Worm (Caenorhabditis elegans) whole organism, L1 larva: ENCODE data around the gene Y39G8B.2.
A peak's percentile ranks its signal among the peaks of the same experiment; 100 is the strongest.

Source experiments
- C04F5.9 ChIP-seq: sonication (generic microtip); optimal IDR thresholded peaks from 2 replicates; lab custom pipeline; 2016; ENCODE audit warnings: missing genetic modification characterization, missing compliant biosample characterization
- C34B4.2 ChIP-seq: sonication (generic microtip); optimal IDR thresholded peaks from 2 replicates; lab custom pipeline; 2017; ENCODE audit warnings: mild to moderate bottlenecking, missing genetic modification characterization, missing compliant biosample characterization
- aha-1 ChIP-seq: fragments of 150-350 bp; optimal IDR thresholded peaks from 2 replicates; lab custom pipeline; 2014; ENCODE audit warnings: missing biosample characterization, missing genetic modification characterization
- blmp-1 ChIP-seq: fragments of 150-350 bp; optimal IDR thresholded peaks from 2 replicates; lab custom pipeline; 2014; ENCODE audit warnings: missing biosample characterization, missing genetic modification characterization
- ceh-82 ChIP-seq, 3 experiments: fragments of 150-350 bp in 1 of 3; sonication (generic microtip) in 2 of 3; optimal IDR thresholded peaks; 2 replicates each; lab custom pipeline; 2014 to 2017; ENCODE audit warnings: missing biosample characterization in 3 of 3, missing genetic modification characterization in 3 of 3
- ceh-88 ChIP-seq: fragments of 200-800 bp; sonication (Bioruptor generic); IDR thresholded peaks from 2 replicates; pipeline ENCODE4 v1.3.6; 2022; ENCODE audit warnings: missing genetic modification characterization, missing compliant biosample characterization
- ces-1 ChIP-seq: fragments of 150-350 bp; optimal IDR thresholded peaks from 2 replicates; lab custom pipeline; 2014; ENCODE audit warnings: missing biosample characterization, missing genetic modification reagents, missing genetic modification characterization
- dpl-1 ChIP-seq, 3 experiments: fragments of 150-350 bp in 2 of 3; sonication (generic microtip) in 1 of 3; optimal IDR thresholded peaks; 2 replicates each; lab custom pipeline; 2014 to 2017; ENCODE audit warnings: missing biosample characterization in 3 of 3, missing genetic modification characterization in 3 of 3, missing genetic modification reagents in 3 of 3
- dsc-1 ChIP-seq: sonication (generic microtip); optimal IDR thresholded peaks from 2 replicates; lab custom pipeline; 2016; ENCODE audit warnings: mild to moderate bottlenecking, missing genetic modification characterization, missing compliant biosample characterization
- egl-13 ChIP-seq: sonication (generic microtip); optimal IDR thresholded peaks from 2 replicates; lab custom pipeline; 2016; ENCODE audit warnings: missing genotype, missing genetic modification reagents, missing genetic modification characterization, missing compliant biosample characterization
- elt-2 ChIP-seq: sonication (generic microtip); optimal IDR thresholded peaks from 2 replicates; lab custom pipeline; 2016; ENCODE audit warnings: missing genetic modification characterization, mild to moderate bottlenecking, inconsistent platforms, missing compliant biosample characterization, missing genetic modification reagents
- fkh-4 ChIP-seq: sonication (generic microtip); optimal IDR thresholded peaks from 2 replicates; lab custom pipeline; 2016; ENCODE audit warnings: missing compliant biosample characterization, missing genetic modification characterization, borderline replicate concordance
- grh-1 ChIP-seq: fragments of 200-800 bp; sonication (Bioruptor generic); IDR thresholded peaks from 2 replicates; pipeline ENCODE4 v1.3.6; 2022; ENCODE audit warnings: missing genetic modification reagents, missing genetic modification characterization, missing compliant biosample characterization
- hpl-2 ChIP-seq: fragments of 150-350 bp; optimal IDR thresholded peaks from 2 replicates; lab custom pipeline; 2014; ENCODE audit warnings: missing biosample characterization, missing genetic modification reagents, missing genetic modification characterization
- irx-1 ChIP-seq: sonication (generic microtip); optimal IDR thresholded peaks from 2 replicates; lab custom pipeline; 2016; ENCODE audit warnings: missing genetic modification characterization, missing compliant biosample characterization
- lin-13 ChIP-seq: fragments of 150-350 bp; optimal IDR thresholded peaks from 2 replicates; lab custom pipeline; 2014; ENCODE audit warnings: missing biosample characterization, missing genetic modification reagents, missing genetic modification characterization
- lin-14 ChIP-seq: fragments of 200-800 bp; sonication (Bioruptor generic); optimal IDR thresholded peaks from 2 replicates; lab custom pipeline; 2018; ENCODE audit warnings: mild to moderate bottlenecking, missing genetic modification characterization, moderate library complexity, missing compliant biosample characterization
- mef-2 ChIP-seq: fragments of 150-350 bp; optimal IDR thresholded peaks from 2 replicates; lab custom pipeline; 2014; ENCODE audit warnings: missing biosample characterization, missing genetic modification characterization
- nhr-12 ChIP-seq: sonication (generic microtip); optimal IDR thresholded peaks from 2 replicates; lab custom pipeline; 2017; ENCODE audit warnings: missing biosample characterization, missing genetic modification characterization
- nhr-20 ChIP-seq: sonication (generic microtip); optimal IDR thresholded peaks from 2 replicates; lab custom pipeline; 2016; ENCODE audit warnings: mild to moderate bottlenecking, missing genetic modification characterization, missing compliant biosample characterization
- nhr-47 ChIP-seq: sonication (generic microtip); optimal IDR thresholded peaks from 2 replicates; lab custom pipeline; 2016; ENCODE audit warnings: mild to moderate bottlenecking, missing genetic modification characterization, moderate library complexity, missing compliant biosample characterization
- nhr-71 ChIP-seq: sonication (generic microtip); optimal IDR thresholded peaks from 2 replicates; lab custom pipeline; 2016; ENCODE audit warnings: mild to moderate bottlenecking, missing genetic modification characterization, moderate library complexity, missing compliant biosample characterization
- nhr-76 ChIP-seq: sonication (generic microtip); optimal IDR thresholded peaks from 2 replicates; lab custom pipeline; 2017; ENCODE audit warnings: missing biosample characterization, missing genetic modification characterization
- nhr-84 ChIP-seq: sonication (generic microtip); optimal IDR thresholded peaks from 2 replicates; lab custom pipeline; 2017; ENCODE audit warnings: missing biosample characterization, missing genetic modification characterization
- pax-3 ChIP-seq: fragments of 200-800 bp; sonication (Bioruptor generic); optimal IDR thresholded peaks from 2 replicates; lab custom pipeline; 2018; ENCODE audit warnings: mild to moderate bottlenecking, missing genetic modification characterization, moderate library complexity, missing compliant biosample characterization
- sox-4 ChIP-seq: sonication (generic microtip); optimal IDR thresholded peaks from 2 replicates; lab custom pipeline; 2016; ENCODE audit warnings: missing genetic modification characterization, missing compliant biosample characterization
- tbx-2 ChIP-seq: sonication (generic microtip); optimal IDR thresholded peaks from 2 replicates; lab custom pipeline; 2016; ENCODE audit warnings: missing genetic modification characterization, missing compliant biosample characterization
- tlp-1 ChIP-seq: fragments of 150-350 bp; optimal IDR thresholded peaks from 2 replicates; lab custom pipeline; 2014; ENCODE audit warnings: missing biosample characterization, missing genetic modification characterization
- unc-130 ChIP-seq: fragments of 150-350 bp; optimal IDR thresholded peaks from 2 replicates; lab custom pipeline; 2017; ENCODE audit warnings: missing biosample characterization, missing genetic modification characterization, inconsistent platforms
- unc-30 ChIP-seq: sonication (generic microtip); optimal IDR thresholded peaks from 2 replicates; lab custom pipeline; 2017; ENCODE audit warnings: missing biosample characterization, missing genetic modification characterization
- zip-4 ChIP-seq: fragments of 200-800 bp; sonication (Bioruptor generic); optimal IDR thresholded peaks from 2 replicates; lab custom pipeline; 2018; ENCODE audit warnings: mild to moderate bottlenecking, missing genetic modification characterization, moderate library complexity, missing compliant biosample characterization
- ztf-4 ChIP-seq: fragments of 150-350 bp; optimal IDR thresholded peaks from 2 replicates; lab custom pipeline; 2014; ENCODE audit warnings: missing biosample characterization, missing genetic modification characterization

Y39G8B.2 gene

DNA sequence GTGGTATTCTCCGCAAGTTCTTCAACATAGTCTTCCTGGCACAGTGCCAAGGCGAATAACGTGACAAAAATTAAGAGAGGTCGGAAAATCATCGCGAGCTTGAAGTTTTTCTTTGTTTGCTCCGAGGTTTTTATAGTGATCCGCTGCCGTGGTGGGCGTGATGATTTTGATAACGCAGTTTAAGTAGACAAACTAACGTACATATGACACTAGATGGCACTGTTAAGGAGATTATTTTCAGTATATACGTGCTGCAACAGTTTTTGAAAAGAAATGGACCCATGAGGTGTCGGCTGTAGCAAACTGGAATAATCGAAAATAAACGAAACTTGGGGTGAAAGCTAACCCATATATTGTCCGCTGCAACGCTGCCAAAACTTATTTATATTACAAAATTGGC, 26.2 kb upstream of the Y39G8B.2 start, which contains the start of gene F01D5.5:
F01D5.5 (minus strand) TSS at position 101 of the 400 bp plus-strand sequence.
- TF ChIP-seq elt-2 (tag; lab: Kevin White, UChicago): peak; percentile 55
- TF ChIP-seq ztf-4 (tag; lab: Kevin White, UChicago): no peak

DNA sequence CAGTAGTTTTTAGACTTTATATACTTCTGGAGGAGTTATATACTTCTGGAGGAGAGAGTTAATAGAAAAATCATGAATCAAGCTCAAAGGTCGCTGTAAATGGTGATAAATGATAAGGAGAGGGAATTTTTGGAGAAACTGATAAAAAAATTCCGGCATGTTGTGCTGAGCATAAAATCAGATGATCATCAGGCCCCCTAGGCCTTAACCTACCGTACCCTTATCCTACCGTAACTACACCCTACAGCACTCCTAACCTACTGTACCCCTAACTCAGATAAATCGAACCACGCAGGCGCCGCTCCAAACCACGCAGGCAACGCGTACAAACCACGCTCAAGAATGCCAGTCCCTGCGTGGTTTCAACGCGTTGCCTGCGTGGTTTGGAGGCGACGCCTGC, 24.0 kb upstream of the Y39G8B.2 start, which contains the start of gene F01D5.3:
F01D5.3 (minus strand) TSS at position 101 of the 400 bp plus-strand sequence.
- TF ChIP-seq elt-2 (tag; lab: Kevin White, UChicago): peak; percentile 21

DNA sequence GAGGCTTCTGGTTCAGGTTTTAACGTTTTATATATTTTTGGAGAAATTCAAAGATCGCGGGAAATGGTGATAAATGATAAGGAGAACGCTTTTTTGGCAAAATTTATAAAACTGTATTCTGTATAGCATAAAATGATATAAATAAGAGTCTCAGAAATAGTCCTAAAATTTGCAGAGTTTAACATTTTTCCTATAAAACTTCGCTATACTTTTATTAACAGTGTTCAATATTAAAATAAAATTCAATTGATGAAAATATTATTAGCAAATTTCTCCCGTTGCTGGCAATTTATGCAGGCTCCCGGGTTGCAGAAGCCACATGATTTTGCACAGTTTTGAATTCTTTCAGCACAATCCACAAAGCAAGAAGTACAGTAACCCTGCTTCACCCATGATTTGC, 22.9 kb upstream of the Y39G8B.2 start, which contains the start of gene F01D5.2:
F01D5.2 (minus strand) TSS at position 101 of the 400 bp plus-strand sequence.
- TF ChIP-seq dpl-1 (GFP tag; optimal IDR thresholded peaks at IDR 0.05; lab: Kevin White, UChicago): no peak
- no peak for TF ChIP-seq C34B4.2 (tag; lab: Kevin White, UChicago)
- no peak for TF ChIP-seq nhr-20 (tag; lab: Kevin White, UChicago)
- TF ChIP-seq zip-4: no peak
- TF ChIP-seq blmp-1 (tag; lab: Kevin White, UChicago): no peak
- TF ChIP-seq ceh-88 (GFP tag; lab: Robert Waterston, UW): no peak
- no peak for TF ChIP-seq fkh-4 (tag; lab: Kevin White, UChicago)
- TF ChIP-seq unc-130 (tag; lab: Kevin White, UChicago): no peak
- no peak for TF ChIP-seq unc-30 (tag; lab: Kevin White, UChicago)
- no peak for TF ChIP-seq ceh-82 (tag; optimal IDR thresholded peaks at IDR 0.05; lab: Kevin White, UChicago)
- no peak for TF ChIP-seq tbx-2 (tag; lab: Kevin White, UChicago)
- TF ChIP-seq nhr-12 (tag; lab: Kevin White, UChicago): no peak
- no peak for TF ChIP-seq tlp-1 (tag; lab: Kevin White, UChicago)
- TF ChIP-seq hpl-2: no peak

DNA sequence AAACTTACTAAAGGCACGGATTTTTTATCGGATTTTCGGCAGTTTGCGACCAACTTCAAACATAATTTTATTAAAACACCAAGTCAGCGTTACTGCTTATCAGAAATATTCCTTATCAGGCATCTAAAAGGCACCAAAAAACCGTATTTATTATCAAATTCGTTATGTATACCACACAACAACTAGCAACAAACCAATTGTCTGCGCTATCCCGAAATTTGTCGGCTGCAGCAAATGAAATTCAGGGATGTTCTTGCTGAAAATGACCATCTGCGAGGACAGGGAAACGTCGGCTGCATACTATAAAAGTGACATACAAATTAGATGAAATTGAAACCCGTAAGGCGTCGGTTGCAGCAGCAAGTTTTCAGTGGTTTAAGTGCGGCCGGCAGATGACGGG, 22.0 kb upstream of the Y39G8B.2 start:
- TF ChIP-seq grh-1 (GFP tag; lab: Robert Waterston, UW) (no peak), nhr-76 (tag; lab: Kevin White, UChicago) (no peak), mef-2 (no peak), C04F5.9 (tag; lab: Kevin White, UChicago) (no peak), ceh-82 (tag; optimal IDR thresholded peaks at IDR 0.05; lab: Kevin White, UChicago) (no peak), aha-1 (tag; lab: Kevin White, UChicago) (no peak), egl-13 (tag; lab: Kevin White, UChicago) (no peak), lin-13 (GFP tag; lab: Kevin White, UChicago) (no peak), tlp-1 (tag; lab: Kevin White, UChicago) (no peak), lin-14 (GFP tag; lab: Kevin White, UChicago) (no peak), nhr-71 (tag; lab: Kevin White, UChicago) (no peak), ces-1 (GFP tag; lab: Kevin White, UChicago) (no peak), dsc-1 (no peak), elt-2 (tag; lab: Kevin White, UChicago) (no peak), sox-4 (tag; lab: Kevin White, UChicago) (no peak), nhr-84 (no peak), nhr-12 (tag; lab: Kevin White, UChicago) (no peak), nhr-47 (tag; lab: Kevin White, UChicago) (no peak), pax-3 (tag; lab: Kevin White, UChicago) (no peak), C34B4.2 (tag; lab: Kevin White, UChicago) (no peak)

DNA sequence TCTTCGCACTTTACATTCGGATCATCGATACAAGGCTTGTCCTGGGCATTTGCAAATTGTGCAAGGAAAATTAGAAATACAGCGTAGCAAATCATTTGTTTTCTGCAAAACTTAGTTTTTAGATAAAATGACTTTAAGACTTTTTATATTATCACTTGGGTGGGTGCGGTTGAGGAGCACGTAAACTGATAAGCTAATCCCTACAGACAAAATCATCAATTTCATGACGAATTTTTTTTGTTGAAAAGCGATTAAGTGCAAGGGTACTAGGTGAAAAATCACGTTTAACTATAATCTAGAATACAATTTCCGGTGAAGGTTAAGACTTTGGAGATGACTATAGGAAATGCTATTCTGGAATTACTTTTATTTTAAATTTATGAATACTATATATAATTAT, 21.5 kb upstream of the Y39G8B.2 start, which contains the start of gene F01D5.1:
F01D5.1 (minus strand) TSS at position 105 of the 400 bp plus-strand sequence.
- TF ChIP-seq irx-1 (tag; lab: Kevin White, UChicago) (no peak), elt-2 (tag; lab: Kevin White, UChicago) (peak; percentile 84)
- TF ChIP-seq, all 84 proteins: peak for 1
